Fruit fly (Drosophila melanogaster) whole organism, pupa: ENCODE measurements around the gene CG14861.

Experiments used
- CG12605 ChIP-seq: fragments of 200-800 bp; sonication (Bioruptor generic); IDR thresholded peaks from 2 replicates; pipeline ENCODE4 v1.3.6; 2022; ENCODE audit warnings: missing biosample characterization, missing genetic modification characterization
- CG13204 ChIP-seq: fragments of 200-800 bp; sonication (Bioruptor generic); optimal IDR thresholded peaks from 2 replicates; lab custom pipeline; 2018; ENCODE audit warnings: missing biosample characterization, mild to moderate bottlenecking, missing genetic modification characterization, moderate library complexity
- CG14655 ChIP-seq: fragments of 200-800 bp; sonication (Bioruptor generic); optimal IDR thresholded peaks from 3 replicates; lab custom pipeline; 2017; ENCODE audit warnings: mild to moderate bottlenecking, missing biosample characterization, missing genetic modification reagents, missing genetic modification characterization
- CG34367 ChIP-seq: fragments of 200-800 bp; sonication (Bioruptor generic); optimal IDR thresholded peaks from 2 replicates; lab custom pipeline; 2018; ENCODE audit warnings: missing biosample characterization, mild to moderate bottlenecking, missing genetic modification characterization
- CG4496 ChIP-seq: fragments of 200-800 bp; sonication (Bioruptor generic); IDR thresholded peaks from 3 replicates; pipeline ENCODE4 v1.3.6; 2022; ENCODE audit warnings: missing biosample characterization, missing genetic modification characterization
- CG8159 ChIP-seq: fragments of 200-800 bp; sonication (Bioruptor generic); optimal IDR thresholded peaks from 3 replicates; lab custom pipeline; 2018; ENCODE audit warnings: missing biosample characterization, mild to moderate bottlenecking, missing genetic modification characterization, moderate library complexity
- CG8301 ChIP-seq: fragments of 200-800 bp; sonication (Bioruptor generic); optimal IDR thresholded peaks from 2 replicates; lab custom pipeline; 2018; ENCODE audit warnings: missing biosample characterization, mild to moderate bottlenecking, missing genetic modification characterization
- EcR ChIP-seq: fragments of 200-800 bp; sonication (Bioruptor generic); optimal IDR thresholded peaks from 3 replicates; lab custom pipeline; 2019; ENCODE audit warnings: missing biosample characterization, missing genetic modification characterization, mild to moderate bottlenecking, moderate library complexity, missing genetic modification reagents
- gl ChIP-seq: fragments of 200-800 bp; sonication (Bioruptor generic); optimal IDR thresholded peaks from 2 replicates; lab custom pipeline; 2018; ENCODE audit warnings: missing biosample characterization, mild to moderate bottlenecking, missing genetic modification characterization

dm6 chr3R:14986160-14986559 is 28.4 kb upstream of the CG14861 start:
- no peak for TF ChIP-seq CG4496 (GFP tag; lab: Robert Waterston, UW)
- no peak for TF ChIP-seq CG8301 (tag; lab: Kevin White, UChicago)
- no peak for TF ChIP-seq CG34367
- no peak for TF ChIP-seq CG13204
- no peak for TF ChIP-seq CG8159 (tag; lab: Kevin White, UChicago)
- no peak for TF ChIP-seq gl (tag; lab: Kevin White, UChicago)
- TF ChIP-seq CG12605 = no peak
- TF ChIP-seq EcR (GFP tag; lab: Kevin White, UChicago) = no peak
- no peak for TF ChIP-seq CG14655 (GFP tag; lab: Kevin White, UChicago)
